Fruit fly (Drosophila melanogaster) S2 (cell line): Measurements from ENCODE around the gene RapGAP1.

ENCODE experiments used
- CG8478 ChIP-seq: fragments of >200 bp; optimal IDR thresholded peaks from 2 replicates; lab custom pipeline; 2018
- CTCF ChIP-seq, 2 experiments: fragments of >200 bp; optimal IDR thresholded peaks; 2 replicates each; lab custom pipeline; 2018

DNA sequence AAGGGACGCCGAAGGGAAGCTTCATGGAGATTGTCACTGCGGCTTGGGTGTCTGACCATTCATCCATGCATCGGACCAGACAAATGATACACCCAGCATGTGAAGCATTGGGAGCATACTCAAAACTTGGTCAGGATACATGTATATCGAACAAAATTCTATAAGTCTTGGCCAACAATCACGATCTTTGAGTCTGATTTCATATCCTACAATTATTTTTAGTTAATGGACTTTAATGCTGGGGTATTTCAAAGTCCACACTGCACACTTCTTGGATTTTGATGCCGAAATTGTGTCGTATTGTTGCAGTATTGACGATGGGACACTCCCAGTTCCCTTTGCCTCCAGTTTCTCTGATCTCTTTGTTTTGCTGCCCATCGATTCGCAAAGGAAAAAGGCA lies 40.5 kb upstream of the RapGAP1 start:
- TF ChIP-seq CTCF (optimal IDR thresholded peaks at IDR 0.05; lab: Kevin White, UChicago) (no peak), CG8478 (lab: Kevin White, UChicago) (no peak)
